Fruit fly (Drosophila melanogaster) whole organism, embryonic: ENCODE results near the gene sif.
A peak's percentile ranks its signal among the peaks of the same experiment; 100 is the strongest.

Experiments used
- CG11247 ChIP-seq: fragments of 200-800 bp; sonication (Bioruptor generic); IDR thresholded peaks from 2 replicates; pipeline ENCODE4 v1.3.6; 2022; ENCODE audit warnings: missing biosample characterization, missing genetic modification characterization
- CG12942 ChIP-seq: fragments of 200-800 bp; sonication (Bioruptor generic); optimal IDR thresholded peaks from 3 replicates; lab custom pipeline; 2016; ENCODE audit warnings: missing biosample characterization, missing genetic modification characterization
- CG14050 ChIP-seq: fragments of 200-800 bp; sonication (Bioruptor generic); IDR thresholded peaks from 3 replicates; pipeline ENCODE4 v1.3.6; 2022; ENCODE audit warnings: missing biosample characterization, missing genetic modification characterization
- CG15011 ChIP-seq: fragments of 200-800 bp; sonication (Bioruptor generic); optimal IDR thresholded peaks from 3 replicates; lab custom pipeline; 2018; ENCODE audit warnings: missing biosample characterization, mild to moderate bottlenecking, missing genetic modification characterization
- CG30020 ChIP-seq: fragments of 200-800 bp; optimal IDR thresholded peaks from 2 replicates; lab custom pipeline; 2019; ENCODE audit warnings: missing biosample characterization, mild to moderate bottlenecking, missing genetic modification characterization, moderate library complexity
- CG30403 ChIP-seq: fragments of 200-800 bp; sonication (Bioruptor generic); optimal IDR thresholded peaks from 3 replicates; lab custom pipeline; 2016; ENCODE audit warnings: missing biosample characterization, missing genetic modification characterization
- CG31365 ChIP-seq: fragments of 200-800 bp; sonication (Bioruptor generic); optimal IDR thresholded peaks from 2 replicates; lab custom pipeline; 2018; ENCODE audit warnings: missing biosample characterization, mild to moderate bottlenecking, missing genetic modification characterization
- CG33557 ChIP-seq: fragments of 200-800 bp; sonication (Bioruptor generic); optimal IDR thresholded peaks from 2 replicates; lab custom pipeline; 2019; ENCODE audit warnings: missing biosample characterization, mild to moderate bottlenecking, missing genetic modification characterization, moderate library complexity
- CG3407 ChIP-seq: fragments of 200-800 bp; sonication (Bioruptor generic); optimal IDR thresholded peaks from 2 replicates; lab custom pipeline; 2018; ENCODE audit warnings: missing biosample characterization, mild to moderate bottlenecking, missing genetic modification characterization
- CG3726 ChIP-seq: fragments of 200-800 bp; sonication (Bioruptor generic); IDR thresholded peaks from 3 replicates; pipeline ENCODE4, ENCODE4 v1.3.6; 2022; ENCODE audit warnings: missing biosample characterization, missing genetic modification characterization
- CG3847 ChIP-seq: fragments of 200-800 bp; sonication (Bioruptor generic); IDR thresholded peaks from 2 replicates; pipeline ENCODE4 v1.3.6; 2022; ENCODE audit warnings: missing biosample characterization, missing genetic modification characterization
- CG6254 ChIP-seq: fragments of 200-800 bp; sonication (Bioruptor generic); optimal IDR thresholded peaks from 3 replicates; lab custom pipeline; 2017; ENCODE audit warnings: mild to moderate bottlenecking, missing biosample characterization, missing genetic modification reagents, missing genetic modification characterization
- CG7786 ChIP-seq: fragments of 200-800 bp; sonication (Bioruptor generic); optimal IDR thresholded peaks from 2 replicates; lab custom pipeline; 2016; ENCODE audit warnings: missing biosample characterization, missing genetic modification characterization
- CG8388 ChIP-seq: fragments of 200-800 bp; sonication (Bioruptor generic); optimal IDR thresholded peaks from 2 replicates; lab custom pipeline; 2019; ENCODE audit warnings: missing biosample characterization, mild to moderate bottlenecking, missing genetic modification characterization, moderate library complexity
- CG8478 ChIP-seq: fragments of >200 bp; optimal IDR thresholded peaks from 2 replicates; lab custom pipeline; 2018
- D19B ChIP-seq: fragments of 200-800 bp; sonication (Bioruptor generic); optimal IDR thresholded peaks from 2 replicates; lab custom pipeline; 2017; ENCODE audit warnings: missing biosample characterization, mild to moderate bottlenecking, missing genetic modification characterization
- Ets65A ChIP-seq: fragments of 200-800 bp; sonication (Bioruptor generic); peaks from one replicate; lab custom pipeline; 2016; ENCODE audit warnings: missing biosample characterization, missing genetic modification characterization
- H15 ChIP-seq: fragments of 200-800 bp; sonication (Bioruptor generic); IDR thresholded peaks from 3 replicates; pipeline ENCODE4 v1.3.6; 2022; ENCODE audit warnings: missing biosample characterization, missing genetic modification characterization
- Hr3 ChIP-seq: fragments of 200-800 bp; sonication (Bioruptor generic); optimal IDR thresholded peaks from 3 replicates; lab custom pipeline; 2016; ENCODE audit warnings: missing biosample characterization, missing genetic modification characterization
- Kr ChIP-seq: fragments of 200-800 bp; sonication (Bioruptor generic); optimal IDR thresholded peaks from 2 replicates; lab custom pipeline; 2017; ENCODE audit warnings: missing biosample characterization, mild to moderate bottlenecking, missing genetic modification characterization
- Mrtf ChIP-seq: fragments of 200-800 bp; sonication (Bioruptor generic); IDR thresholded peaks from 3 replicates; pipeline ENCODE4 v1.3.6; 2022; ENCODE audit warnings: missing biosample characterization, missing genetic modification characterization
- NK7.1 ChIP-seq: fragments of 200-800 bp; sonication (Bioruptor generic); optimal IDR thresholded peaks from 3 replicates; lab custom pipeline; 2016; ENCODE audit warnings: missing biosample characterization, missing genetic modification characterization
- Oli ChIP-seq: fragments of 200-800 bp; sonication (Bioruptor generic); optimal IDR thresholded peaks from 2 replicates; lab custom pipeline; 2018; ENCODE audit warnings: missing biosample characterization, mild to moderate bottlenecking, missing genetic modification characterization, moderate library complexity
- Optix ChIP-seq: fragments of 200-800 bp; sonication (Bioruptor generic); IDR thresholded peaks from 3 replicates; pipeline ENCODE4 v1.3.6; 2022; ENCODE audit warnings: missing biosample characterization, missing genetic modification characterization
- Ptx1 ChIP-seq: fragments of 200-800 bp; sonication (Bioruptor generic); IDR thresholded peaks from 2 replicates; pipeline ENCODE4 v1.3.6; 2022; ENCODE audit warnings: missing biosample characterization, missing genetic modification characterization
- Ravus ChIP-seq: fragments of 200-800 bp; sonication (Bioruptor generic); IDR thresholded peaks from 2 replicates; pipeline ENCODE4 v1.3.6; 2022; ENCODE audit warnings: missing biosample characterization, missing genetic modification characterization
- Six4 ChIP-seq: fragments of 200-800 bp; sonication (Bioruptor generic); optimal IDR thresholded peaks from 2 replicates; lab custom pipeline; 2016; ENCODE audit warnings: missing biosample characterization, missing genetic modification characterization
- Taf1 ChIP-seq: fragments of 200-800 bp; sonication (Bioruptor generic); IDR thresholded peaks from 2 replicates; pipeline ENCODE4 v1.3.6; 2022; ENCODE audit warnings: missing biosample characterization, missing genetic modification characterization
- ab ChIP-seq: fragments of 200-800 bp; sonication (Bioruptor generic); optimal IDR thresholded peaks from 2 replicates; lab custom pipeline; 2016; ENCODE audit warnings: missing biosample characterization, missing genetic modification characterization
- chinmo ChIP-seq: fragments of 200-800 bp; sonication (Bioruptor generic); IDR thresholded peaks from 4 replicates; pipeline ENCODE4 v1.3.6; 2022; ENCODE audit warnings: missing biosample characterization, missing genetic modification characterization; ENCODE audit not compliant: partially characterized antibody
- eyg ChIP-seq: fragments of 200-800 bp; sonication (Bioruptor generic); optimal IDR thresholded peaks from 3 replicates; lab custom pipeline; 2016; ENCODE audit warnings: missing biosample characterization, missing genetic modification characterization
- gfzf ChIP-seq: fragments of 200-800 bp; sonication (Bioruptor generic); optimal IDR thresholded peaks from 2 replicates; lab custom pipeline; 2016; ENCODE audit warnings: missing biosample characterization, mild to moderate bottlenecking, missing genetic modification characterization, moderate library complexity
- grn ChIP-seq: fragments of 200-800 bp; sonication (Bioruptor generic); optimal IDR thresholded peaks from 3 replicates; lab custom pipeline; 2017; ENCODE audit warnings: missing biosample characterization, missing genetic modification characterization
- gsb ChIP-seq: fragments of 200-800 bp; sonication (Bioruptor generic); IDR thresholded peaks from 2 replicates; pipeline ENCODE4 v1.3.6; 2022; ENCODE audit warnings: missing biosample characterization, missing genetic modification characterization
- lilli ChIP-seq: fragments of 200-800 bp; sonication (Bioruptor generic); optimal IDR thresholded peaks from 3 replicates; lab custom pipeline; 2016; ENCODE audit warnings: missing biosample characterization, missing genetic modification characterization
- lov ChIP-seq, 2 experiments: fragments of 200-800 bp in 1 of 2; fragments of >200 bp in 1 of 2; sonication (Bioruptor generic) in 1 of 2; IDR thresholded peaks in 1 of 2; optimal IDR thresholded peaks in 1 of 2; 2 replicates in 1 of 2; 3 replicates in 1 of 2; pipeline versions ENCODE4 v1.3.6 to Lab custom; 2017 to 2022; ENCODE audit warnings: missing biosample characterization in 1 of 2, missing genetic modification characterization in 1 of 2
- nau ChIP-seq: fragments of 200-800 bp; sonication (Bioruptor generic); optimal IDR thresholded peaks from 3 replicates; lab custom pipeline; 2017; ENCODE audit warnings: missing biosample characterization, mild to moderate bottlenecking, missing genetic modification characterization, missing genetic modification reagents
- nmo ChIP-seq: fragments of 200-800 bp; sonication (Bioruptor generic); optimal IDR thresholded peaks from 2 replicates; lab custom pipeline; 2018; ENCODE audit warnings: missing biosample characterization, mild to moderate bottlenecking, missing genetic modification characterization, moderate library complexity
- org-1 ChIP-seq: fragments of 200-800 bp; sonication (Bioruptor generic); optimal IDR thresholded peaks from 2 replicates; lab custom pipeline; 2017; ENCODE audit warnings: missing biosample characterization, missing genetic modification characterization
- pfk ChIP-seq: fragments of 200-800 bp; sonication (Bioruptor generic); optimal IDR thresholded peaks from 2 replicates; lab custom pipeline; 2018; ENCODE audit warnings: missing biosample characterization, mild to moderate bottlenecking, missing genetic modification characterization, moderate library complexity
- repo ChIP-seq: fragments of 200-800 bp; sonication (Bioruptor generic); optimal IDR thresholded peaks from 2 replicates; lab custom pipeline; 2016; ENCODE audit warnings: missing biosample characterization, missing genetic modification characterization
- ro ChIP-seq: fragments of 200-800 bp; sonication (Bioruptor generic); IDR thresholded peaks from 2 replicates; pipeline ENCODE4 v1.3.6; 2022; ENCODE audit warnings: missing biosample characterization, missing genetic modification characterization
- scrt ChIP-seq: fragments of 200-800 bp; sonication (Bioruptor generic); optimal IDR thresholded peaks from 2 replicates; lab custom pipeline; 2018; ENCODE audit warnings: missing biosample characterization, mild to moderate bottlenecking, missing genetic modification characterization, moderate library complexity
- sd ChIP-seq: fragments of 200-800 bp; sonication (Bioruptor generic); optimal IDR thresholded peaks from 3 replicates; lab custom pipeline; 2018; ENCODE audit warnings: missing biosample characterization, mild to moderate bottlenecking, missing genetic modification characterization, moderate library complexity
- sima ChIP-seq: fragments of 200-800 bp; sonication (Bioruptor generic); optimal IDR thresholded peaks from 2 replicates; lab custom pipeline; 2016; ENCODE audit warnings: missing biosample characterization, missing genetic modification characterization
- stwl ChIP-seq: fragments of 200-800 bp; sonication (Bioruptor generic); optimal IDR thresholded peaks from 3 replicates; lab custom pipeline; 2018; ENCODE audit warnings: missing biosample characterization, mild to moderate bottlenecking, missing genetic modification characterization, moderate library complexity
- tap ChIP-seq: fragments of 200-800 bp; optimal IDR thresholded peaks from 3 replicates; lab custom pipeline; 2019; ENCODE audit warnings: missing biosample characterization, mild to moderate bottlenecking, missing genetic modification characterization, moderate library complexity
- tll ChIP-seq, 2 experiments: fragments of 200-800 bp in 1 of 2; fragments of >200 bp in 1 of 2; sonication (Bioruptor generic) in 1 of 2; optimal IDR thresholded peaks; 2 replicates each; lab custom pipeline; 2017 to 2019; ENCODE audit warnings: missing biosample characterization in 2 of 2, missing genetic modification characterization in 2 of 2, mild to moderate bottlenecking in 1 of 2, moderate library complexity in 1 of 2
- trh ChIP-seq: fragments of 200-800 bp; sonication (Bioruptor generic); optimal IDR thresholded peaks from 2 replicates; lab custom pipeline; 2016; ENCODE audit warnings: missing biosample characterization, missing genetic modification characterization
- zfh2 ChIP-seq: fragments of 200-800 bp; sonication (Bioruptor generic); optimal IDR thresholded peaks from 2 replicates; lab custom pipeline; 2016; ENCODE audit warnings: missing biosample characterization, missing genetic modification characterization

sif gene

DNA sequence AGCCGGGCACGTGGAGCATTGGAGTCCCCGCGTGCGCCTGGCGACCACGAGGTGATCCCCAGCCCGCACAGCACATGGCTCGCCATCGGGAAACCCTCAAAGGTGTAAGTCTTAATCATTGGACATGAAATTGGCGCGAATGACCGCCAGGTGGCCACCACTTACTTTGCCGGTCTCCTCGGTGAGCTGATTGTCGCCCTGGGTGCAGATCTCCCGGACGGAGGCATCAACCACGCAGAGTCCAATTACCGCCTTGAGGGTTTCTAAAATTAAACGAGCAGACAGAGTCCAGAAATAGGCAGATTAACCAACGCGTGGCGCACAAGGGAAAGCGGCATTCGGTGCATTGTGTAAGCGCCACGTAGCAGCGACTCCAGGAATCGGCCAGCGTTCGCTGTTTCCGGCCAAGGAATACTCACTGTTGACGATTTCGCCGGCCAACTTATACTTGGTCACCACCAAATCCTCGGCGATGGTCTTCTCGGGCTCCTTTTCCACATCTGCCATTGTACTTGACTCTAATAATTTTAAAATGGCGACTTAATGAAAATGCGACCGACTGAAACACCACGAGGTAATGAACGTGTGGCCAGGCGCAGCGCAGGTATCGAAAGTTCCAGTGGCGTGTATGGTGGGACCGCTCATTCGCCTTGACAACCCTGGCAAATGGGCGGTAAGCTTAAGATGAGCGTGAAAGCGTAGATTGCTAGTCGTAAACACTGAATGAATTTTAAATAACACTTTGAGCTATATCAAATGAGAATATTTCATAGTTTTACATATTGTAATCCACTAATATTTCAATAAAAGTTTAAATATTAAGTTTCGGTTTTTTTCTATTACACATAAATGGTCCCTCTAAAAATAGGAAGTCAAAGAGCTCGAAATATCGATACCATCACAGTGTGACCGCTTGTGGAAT lies 107.5 kb downstream of the sif start, which contains the start of gene CG10576 (continued):
- TF ChIP-seq CG3847 (GFP tag; lab: Robert Waterston, UW): peak; percentile 53
- TF ChIP-seq CG14050: no peak
- no peak for TF ChIP-seq CG8478 (lab: Kevin White, UChicago)
- no peak for TF ChIP-seq CG12942 (GFP tag; lab: Kevin White, UChicago)
- no peak for TF ChIP-seq lov (optimal IDR thresholded peaks at IDR 0.05; lab: Kevin White, UChicago)
- TF ChIP-seq lov (GFP tag; IDR thresholded peaks at IDR 0.05; lab: Robert Waterston, UW): no peak
- no peak for TF ChIP-seq stwl (tag; lab: Kevin White, UChicago)
- no peak for TF ChIP-seq trh
- no peak for TF ChIP-seq CG6254 (GFP tag; lab: Kevin White, UChicago)
- TF ChIP-seq Oli (tag; lab: Kevin White, UChicago): no peak
- no peak for TF ChIP-seq Taf1 (GFP tag; lab: Robert Waterston, UW)
- no peak for TF ChIP-seq repo (GFP tag; lab: Kevin White, UChicago)
- TF ChIP-seq scrt (GFP tag; lab: Kevin White, UChicago): no peak
- no peak for TF ChIP-seq NK7.1 (GFP tag; lab: Kevin White, UChicago)
- TF ChIP-seq Ets65A (GFP tag; lab: Kevin White, UChicago): peak; percentile 75
- no peak for TF ChIP-seq eyg (GFP tag; lab: Kevin White, UChicago)
- peak; percentile 3 for TF ChIP-seq zfh2 (GFP tag; lab: Kevin White, UChicago)
- TF ChIP-seq gsb (GFP tag; lab: Robert Waterston, UW): no peak
- no peak for TF ChIP-seq CG3726 (GFP tag; lab: Robert Waterston, UW)
- peak; percentile 38 to 92 for TF ChIP-seq tll (GFP tag; optimal IDR thresholded peaks at IDR 0.05; lab: Kevin White, UChicago)
- TF ChIP-seq CG3407 (GFP tag; lab: Kevin White, UChicago): no peak
- no peak for TF ChIP-seq Kr (GFP tag; lab: Kevin White, UChicago)
- no peak for TF ChIP-seq Six4 (GFP tag; lab: Kevin White, UChicago)
- no peak for TF ChIP-seq D19B
- peak; percentile 90 for TF ChIP-seq gfzf (GFP tag; lab: Kevin White, UChicago)
- TF ChIP-seq nmo (GFP tag; lab: Kevin White, UChicago): peak; percentile 68
- TF ChIP-seq CG31365: no peak
- no peak for TF ChIP-seq Hr3 (GFP tag; lab: Kevin White, UChicago)
- no peak for TF ChIP-seq CG11247 (GFP tag; lab: Robert Waterston, UW)
- TF ChIP-seq H15: no peak
- no peak for TF ChIP-seq tap (tag; lab: Kevin White, UChicago)
- no peak for TF ChIP-seq nau
- no peak for TF ChIP-seq Ravus (GFP tag; lab: Robert Waterston, UW)
- TF ChIP-seq sd: no peak
- no peak for TF ChIP-seq org-1
- TF ChIP-seq CG8388 (GFP tag; lab: Kevin White, UChicago): no peak
- no peak for TF ChIP-seq grn
- no peak for TF ChIP-seq ro
- no peak for TF ChIP-seq CG15011 (GFP tag; lab: Kevin White, UChicago)
- TF ChIP-seq ab (GFP tag; lab: Kevin White, UChicago): no peak
- no peak for TF ChIP-seq CG7786
- 0 out of 4 replicates have a peak, but pooled peaks have one; percentile 67 for TF ChIP-seq chinmo (GFP tag; lab: Robert Waterston, UW)
- no peak for TF ChIP-seq Ptx1 (GFP tag; lab: Robert Waterston, UW)
- no peak for TF ChIP-seq sima (GFP tag; lab: Kevin White, UChicago)
- no peak for TF ChIP-seq CG30020 (tag; lab: Kevin White, UChicago)
- TF ChIP-seq CG30403: peak; percentile 6
- peak; percentile 13 for TF ChIP-seq CG33557
- TF ChIP-seq Mrtf: no peak
- TF ChIP-seq pfk: no peak
- TF ChIP-seq Optix (GFP tag; lab: Robert Waterston, UW): no peak
- peak; percentile 24 for TF ChIP-seq lilli (GFP tag; lab: Kevin White, UChicago)
